Worm (Caenorhabditis elegans): ENCODE results near the gene his-41.

DNA sequence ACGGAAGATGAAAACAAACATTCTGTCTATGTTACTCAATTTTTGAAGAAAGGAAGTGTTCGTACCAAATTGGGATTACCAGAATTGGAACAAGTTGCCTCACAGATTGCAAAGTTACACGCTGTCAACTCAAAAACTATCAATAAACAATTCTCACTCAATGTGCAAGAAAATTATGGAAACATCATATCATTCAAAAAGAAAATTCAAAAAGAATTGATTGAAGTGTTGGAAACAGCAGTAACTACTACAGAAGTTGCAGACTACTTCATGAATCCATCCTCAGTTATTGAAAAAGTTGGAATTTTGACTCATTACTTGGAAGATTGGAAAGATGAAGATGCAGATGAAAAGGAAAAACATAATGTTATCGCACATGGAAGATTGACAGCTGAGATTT lies 17.4 kb upstream of the his-41 start:
- TF ChIP-seq ceh-20 (GFP tag; IDR thresholded peaks at IDR 0.05) (no peak), F44E2.7 (GFP tag; IDR thresholded peaks at IDR 0.05) (no peak), rbr-2 (tag; optimal IDR thresholded peaks at IDR 0.05) (no peak), mxl-2 (GFP tag; conservative IDR thresholded peaks at IDR 0.05) (no peak), nhr-28 (tag; optimal IDR thresholded peaks at IDR 0.05) (no peak), nhr-11 (tag; optimal IDR thresholded peaks at IDR 0.05) (no peak), mdl-1 (tag; optimal IDR thresholded peaks at IDR 0.05) (no peak), hmg-1.1 (GFP tag; IDR thresholded peaks at IDR 0.05) (no peak), pqm-1 (tag; optimal IDR thresholded peaks at IDR 0.05) (no peak), lin-15B (tag; optimal IDR thresholded peaks at IDR 0.05) (no peak), zag-1 (tag; optimal IDR thresholded peaks at IDR 0.05) (no peak), skn-1 (tag; optimal IDR thresholded peaks at IDR 0.05) (no peak), zfp-2 (tag; optimal IDR thresholded peaks at IDR 0.05) (no peak)
